Worm (Caenorhabditis elegans): ENCODE results near the gene F44D12.19.

Gene F44D12.19

DNA sequence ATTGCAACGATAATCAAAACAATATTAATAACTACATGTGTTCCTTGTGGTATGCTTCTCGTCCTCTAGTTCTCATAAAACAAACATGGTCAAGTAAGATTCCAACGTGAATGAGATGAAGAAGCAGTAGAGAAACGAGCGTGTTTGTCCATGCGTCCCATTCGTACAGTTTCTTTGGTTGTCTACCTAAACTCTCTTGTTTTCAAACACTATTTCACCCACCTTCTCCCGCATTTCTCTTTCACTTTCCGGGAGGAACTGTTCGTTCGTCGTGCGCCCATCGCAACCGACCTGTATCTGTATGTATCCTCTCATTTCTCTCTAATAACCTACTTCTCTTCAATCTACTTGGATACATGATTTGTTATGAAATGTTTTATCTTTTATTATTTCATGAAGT, 13.6 kb upstream of the F44D12.19 start:
- TF ChIP-seq nhr-2 (tag; optimal IDR thresholded peaks at IDR 0.05): no peak
- peak; percentile 15 for TF ChIP-seq nhr-237 (tag; optimal IDR thresholded peaks at IDR 0.05)
- no peak for TF ChIP-seq ham-2 (GFP tag; optimal IDR thresholded peaks at IDR 0.05)
- no peak for TF ChIP-seq nhr-28 (tag; optimal IDR thresholded peaks at IDR 0.05)
- no peak for TF ChIP-seq hlh-1 (tag; optimal IDR thresholded peaks at IDR 0.05)
- no peak for TF ChIP-seq sptf-1 (tag; optimal IDR thresholded peaks at IDR 0.05)
- TF ChIP-seq blmp-1 (tag; optimal IDR thresholded peaks at IDR 0.05): peak; percentile 82
- no peak for TF ChIP-seq drap-1 (GFP tag; optimal IDR thresholded peaks at IDR 0.05)
- no peak for TF ChIP-seq mab-5 (tag; optimal IDR thresholded peaks at IDR 0.05)
- TF ChIP-seq ceh-83 (GFP tag; optimal IDR thresholded peaks at IDR 0.05): no peak
- peak; percentile 57 for TF ChIP-seq pha-4 (tag; optimal IDR thresholded peaks at IDR 0.05)
- TF ChIP-seq tbx-8 (GFP tag; optimal IDR thresholded peaks at IDR 0.05): no peak

- TF ChIP-seq M03D4.4 (tag; optimal IDR thresholded peaks at IDR 0.05) (no peak), nhr-28 (tag; optimal IDR thresholded peaks at IDR 0.05) (no peak), elt-1 (tag; optimal IDR thresholded peaks at IDR 0.05; ENCODE audit: borderline replicate concordance, insufficient read depth) (no peak), nhr-12 (tag; optimal IDR thresholded peaks at IDR 0.05) (no peak), cnd-1 (tag; optimal IDR thresholded peaks at IDR 0.05) (no peak), unc-120 (tag; optimal IDR thresholded peaks at IDR 0.05; ENCODE audit: poor library complexity, severe bottlenecking) (no peak), nhr-237 (tag; optimal IDR thresholded peaks at IDR 0.05) (no peak)
Measured at ce11 chrIV:10009536-10009935, 11.8 kb upstream of the F44D12.19 start, which contains the start of gene magu-4. Gene magu-4, plus strand, starts transcription at chrIV:10009753.

- no peak for TF ChIP-seq tbx-8 (GFP tag; optimal IDR thresholded peaks at IDR 0.05)
Measured at ce11 chrIV:10016977-10017376, 4.4 kb upstream of the F44D12.19 start, which contains the start of gene ent-7. Gene ent-7, plus strand, starts transcription at chrIV:10017277.

- TF ChIP-seq nhr-28 (tag; optimal IDR thresholded peaks at IDR 0.05) (no peak), tbx-8 (GFP tag; optimal IDR thresholded peaks at IDR 0.05) (no peak), snpc-4 (tag; optimal IDR thresholded peaks at IDR 0.05) (no peak), hlh-1 (tag; optimal IDR thresholded peaks at IDR 0.05) (no peak), M03D4.4 (tag; optimal IDR thresholded peaks at IDR 0.05) (no peak), mep-1 (tag; optimal IDR thresholded peaks at IDR 0.05) (no peak)
Measured at ce11 chrIV:10017633-10018032, 3.8 kb upstream of the F44D12.19 start, which contains the start of gene F44D12.2. Gene F44D12.2, minus strand, starts transcription at chrIV:10017733.

DNA sequence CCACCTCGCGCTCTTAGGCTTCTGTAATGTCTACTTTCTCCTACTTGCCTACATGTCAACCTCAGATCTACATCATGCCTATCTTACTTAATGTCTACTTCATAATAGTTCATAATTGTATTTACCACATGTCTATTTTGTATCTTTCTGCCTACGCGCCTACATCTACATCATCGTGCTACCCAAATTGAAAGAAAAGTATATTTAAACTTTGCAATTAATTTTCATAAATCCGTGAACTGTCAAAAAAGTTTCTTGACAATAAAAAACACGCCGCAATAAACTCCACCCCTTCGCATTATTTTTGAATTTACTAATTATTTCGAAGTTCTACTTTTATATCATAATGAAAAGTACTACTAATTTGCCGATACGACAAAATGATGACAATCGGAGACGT, 1.6 kb downstream of the F44D12.19 start, which contains the start of gene F44D12.8:
Gene F44D12.8 (plus strand): TSS at position 301 of the 400 bp plus-strand sequence.
- TF ChIP-seq bed-3 (GFP tag; optimal IDR thresholded peaks at IDR 0.05): no peak
- no peak for TF ChIP-seq ham-2 (GFP tag; optimal IDR thresholded peaks at IDR 0.05)
- no peak for TF ChIP-seq unc-39 (tag; optimal IDR thresholded peaks at IDR 0.05)
- TF ChIP-seq tbx-8 (GFP tag; optimal IDR thresholded peaks at IDR 0.05): no peak
- TF ChIP-seq mep-1 (tag; optimal IDR thresholded peaks at IDR 0.05): no peak
- no peak for TF ChIP-seq nhr-2 (tag; optimal IDR thresholded peaks at IDR 0.05)
- no peak for TF ChIP-seq zip-8 (tag; optimal IDR thresholded peaks at IDR 0.05)
- no peak for TF ChIP-seq ceh-43 (GFP tag; optimal IDR thresholded peaks at IDR 0.05)
- no peak for TF ChIP-seq lin-13 (tag; optimal IDR thresholded peaks at IDR 0.05)
- TF ChIP-seq snpc-4 (tag; optimal IDR thresholded peaks at IDR 0.05): no peak
- TF ChIP-seq pha-4 (tag; optimal IDR thresholded peaks at IDR 0.05): no peak
- no peak for TF ChIP-seq sem-2 (GFP tag; optimal IDR thresholded peaks at IDR 0.05)
- TF ChIP-seq hlh-1 (tag; optimal IDR thresholded peaks at IDR 0.05): no peak

- TF ChIP-seq unc-120 (tag; optimal IDR thresholded peaks at IDR 0.05; ENCODE audit: poor library complexity, severe bottlenecking) (no peak), blmp-1 (tag; optimal IDR thresholded peaks at IDR 0.05) (no peak), nhr-2 (tag; optimal IDR thresholded peaks at IDR 0.05) (no peak), nhr-76 (tag; optimal IDR thresholded peaks at IDR 0.05) (no peak), sem-2 (GFP tag; optimal IDR thresholded peaks at IDR 0.05) (no peak), lin-13 (tag; optimal IDR thresholded peaks at IDR 0.05) (no peak), nhr-28 (tag; optimal IDR thresholded peaks at IDR 0.05) (no peak), zip-8 (tag; optimal IDR thresholded peaks at IDR 0.05) (no peak), snpc-4 (tag; optimal IDR thresholded peaks at IDR 0.05) (no peak), nhr-12 (tag; optimal IDR thresholded peaks at IDR 0.05) (no peak), ham-2 (GFP tag; optimal IDR thresholded peaks at IDR 0.05) (no peak), mab-5 (tag; optimal IDR thresholded peaks at IDR 0.05) (no peak), tbx-8 (GFP tag; optimal IDR thresholded peaks at IDR 0.05) (no peak), ces-1 (GFP tag; optimal IDR thresholded peaks at IDR 0.05) (no peak), drap-1 (GFP tag; optimal IDR thresholded peaks at IDR 0.05) (no peak), flh-1 (GFP tag; optimal IDR thresholded peaks at IDR 0.05) (no peak), hlh-1 (tag; optimal IDR thresholded peaks at IDR 0.05) (no peak)
Measured at ce11 chrIV:10026129-10026528, 4.7 kb downstream of the F44D12.19 start.
